Worm (Caenorhabditis elegans) whole organism, L3 larva: ENCODE measurements around the gene T08G5.3.

ENCODE experiments used
- ZK546.5 ChIP-seq: sonication (generic microtip); optimal IDR thresholded peaks from 2 replicates; lab custom pipeline; 2017; ENCODE audit warnings: missing biosample characterization, missing genetic modification characterization
- ama-1 ChIP-seq: fragments of 150-350 bp; optimal IDR thresholded peaks from 2 replicates; lab custom pipeline; 2018
- ceh-9 ChIP-seq: sonication (generic microtip); optimal IDR thresholded peaks from 2 replicates; lab custom pipeline; 2018; ENCODE audit warnings: missing biosample characterization, missing genetic modification characterization
- daf-12 ChIP-seq: fragments of 150-350 bp; optimal IDR thresholded peaks from 2 replicates; lab custom pipeline; 2014; ENCODE audit warnings: missing biosample characterization, missing genetic modification reagents, missing genetic modification characterization
- nhr-237 ChIP-seq: fragments of 150-350 bp; optimal IDR thresholded peaks from 2 replicates; lab custom pipeline; 2014; ENCODE audit warnings: missing biosample characterization, missing genetic modification characterization
- pha-4 ChIP-seq: fragments of 150-350 bp; optimal IDR thresholded peaks from 2 replicates; lab custom pipeline; 2014; ENCODE audit warnings: missing biosample characterization, missing genetic modification reagents, missing genetic modification characterization
- unc-62 ChIP-seq: fragments of 150-350 bp; sonication (generic microtip); optimal IDR thresholded peaks from 4 replicates; lab custom pipeline; 2014; ENCODE audit warnings: missing biosample characterization, missing genetic modification reagents, missing genetic modification characterization

ce11 chrV:14026194-14026593 lies 1.1 kb downstream of the T08G5.3 start, which contains the start of gene T08G5.2:
- TF ChIP-seq nhr-237 (tag; lab: Kevin White, UChicago) (no peak), unc-62 (GFP tag; lab: Kevin White, UChicago) (no peak), ama-1 (no peak), ZK546.5 (no peak), ceh-9 (tag; lab: Kevin White, UChicago) (no peak), daf-12 (tag; lab: Kevin White, UChicago) (no peak), pha-4 (tag; lab: Kevin White, UChicago) (no peak)
